Fruit fly (Drosophila melanogaster) whole organism, pupa: Measurements from ENCODE around the gene Trmt61.

ENCODE experiments used
- EcR ChIP-seq: fragments of 200-800 bp; sonication (Bioruptor generic); optimal IDR thresholded peaks from 3 replicates; lab custom pipeline; 2019; ENCODE audit warnings: missing biosample characterization, missing genetic modification characterization, mild to moderate bottlenecking, moderate library complexity, missing genetic modification reagents
- Snoo ChIP-seq: fragments of 200-800 bp; sonication (Bioruptor generic); optimal IDR thresholded peaks from 3 replicates; lab custom pipeline; 2017; ENCODE audit warnings: missing biosample characterization, mild to moderate bottlenecking, missing genetic modification characterization, inconsistent platforms

DNA sequence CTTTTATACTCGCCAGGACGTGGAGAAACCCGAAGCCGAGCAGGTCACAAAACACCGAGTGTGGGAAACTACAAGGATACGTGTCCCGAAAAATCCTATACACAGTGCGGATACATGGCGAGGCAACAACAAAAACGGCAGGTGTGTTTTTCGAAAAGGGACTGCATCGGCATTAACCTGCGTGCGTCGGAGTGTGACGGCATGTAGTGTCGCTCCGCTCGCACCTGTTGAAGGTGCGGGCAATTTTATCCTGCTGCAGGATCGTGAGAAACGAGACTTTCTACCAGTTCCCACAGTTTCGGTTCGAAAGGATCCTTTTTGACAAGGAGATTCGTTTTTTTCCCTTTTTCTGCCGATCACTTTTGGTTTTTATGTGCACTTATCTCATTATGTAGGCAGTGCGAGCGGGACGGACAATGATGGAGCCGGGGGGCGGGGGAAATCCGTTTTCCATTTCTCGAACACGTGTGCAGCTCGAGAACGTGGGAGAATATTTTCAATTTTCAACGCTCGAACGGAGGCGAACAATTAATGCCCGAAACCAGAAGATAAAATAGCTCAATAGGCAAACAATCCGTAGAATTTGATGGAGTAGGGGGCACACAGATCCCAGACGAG lies 34.6 kb upstream of the Trmt61 start:
- no peak for TF ChIP-seq Snoo (tag; lab: Kevin White, UChicago)
- TF ChIP-seq EcR (GFP tag; lab: Kevin White, UChicago): no peak
